Worm (Caenorhabditis elegans) whole organism, L4/young adult: ENCODE measurements around the gene K07H8.12.

ENCODE experiments used
- W03F9.2 ChIP-seq: fragments of 150-350 bp; optimal IDR thresholded peaks from 2 replicates; lab custom pipeline; 2014; ENCODE audit warnings: missing biosample characterization, missing genetic modification characterization
- dao-5 ChIP-seq: sonication (generic microtip); optimal IDR thresholded peaks from 2 replicates; lab custom pipeline; 2016; ENCODE audit warnings: missing genotype, missing genetic modification characterization, moderate library complexity, missing compliant biosample characterization
- him-1 ChIP-seq: sonication (generic microtip); optimal IDR thresholded peaks from 2 replicates; lab custom pipeline; 2016; ENCODE audit warnings: missing genotype, missing genetic modification reagents, missing genetic modification characterization, missing compliant biosample characterization

- TF ChIP-seq dao-5 (no peak), him-1 (tag; lab: Kevin White, UChicago) (no peak), W03F9.2 (tag; lab: Kevin White, UChicago) (no peak)
These were observed 24.0 kb upstream of the K07H8.12 start, which contains the start of gene F35H10.5 for ce11 chrIV:8300468-8300867.
